Worm (Caenorhabditis elegans) whole organism, L2 larva: ENCODE results near the gene D1025.10.

ENCODE experiments used
- F13H6.1 ChIP-seq: sonication (generic microtip); optimal IDR thresholded peaks from 2 replicates; lab custom pipeline; 2016; ENCODE audit warnings: missing genetic modification characterization, missing compliant biosample characterization
- R02D3.7 ChIP-seq: fragments of 150-350 bp; optimal IDR thresholded peaks from 2 replicates; lab custom pipeline; 2014; ENCODE audit warnings: missing biosample characterization, missing genetic modification characterization
- nhr-6 ChIP-seq: fragments of 150-350 bp; optimal IDR thresholded peaks from 2 replicates; lab custom pipeline; 2014; ENCODE audit warnings: missing biosample characterization, missing genetic modification characterization
- sma-3 ChIP-seq: sonication (generic microtip); optimal IDR thresholded peaks from 2 replicates; lab custom pipeline; 2016; ENCODE audit warnings: missing genetic modification reagents, missing genetic modification characterization, missing compliant biosample characterization
- ztf-4 ChIP-seq: fragments of 150-350 bp; optimal IDR thresholded peaks from 2 replicates; lab custom pipeline; 2014; ENCODE audit warnings: missing biosample characterization, missing genetic modification characterization

- TF ChIP-seq sma-3 (GFP tag; lab: Kevin White, UChicago) (no peak), nhr-6 (tag; lab: Kevin White, UChicago) (no peak), F13H6.1 (tag; lab: Kevin White, UChicago) (no peak), ztf-4 (no peak), R02D3.7 (tag; lab: Kevin White, UChicago) (no peak)
Measured at ce11 chrX:14559084-14559483, 42.4 kb downstream of the D1025.10 start.
